Fruit fly (Drosophila melanogaster) whole organism, pupa: ENCODE measurements around the gene CG33490.

ENCODE experiments used
- CG10348 ChIP-seq: fragments of 200-800 bp; sonication (Bioruptor generic); IDR thresholded peaks from 2 replicates; pipeline ENCODE4 v1.3.6; 2022; ENCODE audit warnings: missing biosample characterization, missing genetic modification characterization
- CG12605 ChIP-seq: fragments of 200-800 bp; sonication (Bioruptor generic); IDR thresholded peaks from 2 replicates; pipeline ENCODE4 v1.3.6; 2022; ENCODE audit warnings: missing biosample characterization, missing genetic modification characterization
- CG13204 ChIP-seq: fragments of 200-800 bp; sonication (Bioruptor generic); optimal IDR thresholded peaks from 2 replicates; lab custom pipeline; 2018; ENCODE audit warnings: missing biosample characterization, mild to moderate bottlenecking, missing genetic modification characterization, moderate library complexity
- CG14655 ChIP-seq: fragments of 200-800 bp; sonication (Bioruptor generic); optimal IDR thresholded peaks from 3 replicates; lab custom pipeline; 2017; ENCODE audit warnings: mild to moderate bottlenecking, missing biosample characterization, missing genetic modification reagents, missing genetic modification characterization
- CG15710 ChIP-seq: fragments of 200-800 bp; sonication (Bioruptor generic); optimal IDR thresholded peaks from 2 replicates; lab custom pipeline; 2018; ENCODE audit warnings: missing biosample characterization, mild to moderate bottlenecking, missing genetic modification characterization, moderate library complexity
- CG17806 ChIP-seq: fragments of 200-800 bp; sonication (Bioruptor generic); optimal IDR thresholded peaks from 2 replicates; lab custom pipeline; 2018; ENCODE audit warnings: missing biosample characterization, mild to moderate bottlenecking, missing genetic modification characterization, moderate library complexity
- CG32121 ChIP-seq: fragments of 200-800 bp; sonication (Bioruptor generic); IDR thresholded peaks from 2 replicates; pipeline ENCODE4 v1.3.6; 2022; ENCODE audit warnings: missing biosample characterization, missing genetic modification characterization
- CG34367 ChIP-seq: fragments of 200-800 bp; sonication (Bioruptor generic); optimal IDR thresholded peaks from 2 replicates; lab custom pipeline; 2018; ENCODE audit warnings: missing biosample characterization, mild to moderate bottlenecking, missing genetic modification characterization
- CG4496 ChIP-seq: fragments of 200-800 bp; sonication (Bioruptor generic); IDR thresholded peaks from 3 replicates; pipeline ENCODE4 v1.3.6; 2022; ENCODE audit warnings: missing biosample characterization, missing genetic modification characterization
- CG8159 ChIP-seq: fragments of 200-800 bp; sonication (Bioruptor generic); optimal IDR thresholded peaks from 3 replicates; lab custom pipeline; 2018; ENCODE audit warnings: missing biosample characterization, mild to moderate bottlenecking, missing genetic modification characterization, moderate library complexity
- CG8301 ChIP-seq: fragments of 200-800 bp; sonication (Bioruptor generic); optimal IDR thresholded peaks from 2 replicates; lab custom pipeline; 2018; ENCODE audit warnings: missing biosample characterization, mild to moderate bottlenecking, missing genetic modification characterization
- CG9948 ChIP-seq: fragments of 200-800 bp; sonication (Bioruptor generic); optimal IDR thresholded peaks from 2 replicates; lab custom pipeline; 2018; ENCODE audit warnings: missing biosample characterization, mild to moderate bottlenecking, missing genetic modification characterization, moderate library complexity
- D1 ChIP-seq: fragments of 200-800 bp; sonication (Bioruptor generic); optimal IDR thresholded peaks from 2 replicates; lab custom pipeline; 2018; ENCODE audit warnings: missing biosample characterization, mild to moderate bottlenecking, missing genetic modification characterization, moderate library complexity
- EcR ChIP-seq: fragments of 200-800 bp; sonication (Bioruptor generic); optimal IDR thresholded peaks from 3 replicates; lab custom pipeline; 2019; ENCODE audit warnings: missing biosample characterization, missing genetic modification characterization, mild to moderate bottlenecking, moderate library complexity, missing genetic modification reagents
- Ets98B ChIP-seq: fragments of 200-800 bp; sonication (Bioruptor generic); IDR thresholded peaks from 2 replicates; pipeline ENCODE4 v1.3.6; 2022; ENCODE audit warnings: missing biosample characterization, missing genetic modification characterization
- Pif1A ChIP-seq: fragments of 200-800 bp; sonication (Bioruptor generic); optimal IDR thresholded peaks from 3 replicates; lab custom pipeline; 2016; ENCODE audit warnings: missing biosample characterization, missing genetic modification characterization
- Pif1B ChIP-seq: fragments of 200-800 bp; sonication (Bioruptor generic); optimal IDR thresholded peaks from 3 replicates; lab custom pipeline; 2016; ENCODE audit warnings: missing biosample characterization, missing genetic modification characterization
- Snoo ChIP-seq: fragments of 200-800 bp; sonication (Bioruptor generic); optimal IDR thresholded peaks from 3 replicates; lab custom pipeline; 2017; ENCODE audit warnings: missing biosample characterization, mild to moderate bottlenecking, missing genetic modification characterization, inconsistent platforms
- fd96Ca ChIP-seq: fragments of 200-800 bp; sonication (Bioruptor generic); IDR thresholded peaks from 3 replicates; pipeline ENCODE4 v1.3.6; 2022; ENCODE audit warnings: missing biosample characterization, missing genetic modification characterization
- rn ChIP-seq: fragments of 200-800 bp; sonication (Bioruptor generic); IDR thresholded peaks from 2 replicates; pipeline ENCODE4 v1.3.6; 2022; ENCODE audit warnings: missing biosample characterization, missing genetic modification characterization

CG33490 gene

dm6 chr3L:11550359-11551056 lies 24.0 kb downstream of the CG33490 start:
- TF ChIP-seq D1 (tag; lab: Kevin White, UChicago) (no peak), CG10348 (no peak), CG8159 (no peak), CG13204 (no peak), CG14655 (GFP tag; lab: Kevin White, UChicago) (peak; percentile 16), Pif1B (GFP tag; lab: Kevin White, UChicago) (no peak), CG4496 (0 out of 3 replicates have a peak, but pooled peaks have one; percentile 10), CG9948 (tag; lab: Kevin White, UChicago) (no peak), Pif1A (GFP tag; lab: Kevin White, UChicago) (no peak), Snoo (tag; lab: Kevin White, UChicago) (no peak), CG12605 (GFP tag; lab: Robert Waterston, UW) (no peak)

- TF ChIP-seq Ets98B (peak; percentile 51), CG12605 (GFP tag; lab: Robert Waterston, UW) (peak; percentile 58), CG17806 (tag; lab: Kevin White, UChicago) (no peak), fd96Ca (GFP tag; lab: Robert Waterston, UW) (0 out of 3 replicates have a peak, but pooled peaks have one; percentile 37)
Measured at dm6 chr3L:11549432-11549831, 25.0 kb downstream of the CG33490 start.

- TF ChIP-seq CG34367 (tag; lab: Kevin White, UChicago): no peak
- no peak for TF ChIP-seq CG32121
- TF ChIP-seq CG15710: no peak
- no peak for TF ChIP-seq fd96Ca (GFP tag; lab: Robert Waterston, UW)
- no peak for TF ChIP-seq Snoo (tag; lab: Kevin White, UChicago)
- TF ChIP-seq Pif1B (GFP tag; lab: Kevin White, UChicago): no peak
- no peak for TF ChIP-seq CG12605 (GFP tag; lab: Robert Waterston, UW)
- TF ChIP-seq Pif1A (GFP tag; lab: Kevin White, UChicago): no peak
- TF ChIP-seq CG8301: no peak
- no peak for TF ChIP-seq CG13204
- TF ChIP-seq CG10348: no peak
- TF ChIP-seq CG9948 (tag; lab: Kevin White, UChicago): no peak
- TF ChIP-seq, all 21 proteins: peak for 0
Measured at dm6 chr3L:11548009-11548408, 26.5 kb downstream of the CG33490 start.

DNA sequence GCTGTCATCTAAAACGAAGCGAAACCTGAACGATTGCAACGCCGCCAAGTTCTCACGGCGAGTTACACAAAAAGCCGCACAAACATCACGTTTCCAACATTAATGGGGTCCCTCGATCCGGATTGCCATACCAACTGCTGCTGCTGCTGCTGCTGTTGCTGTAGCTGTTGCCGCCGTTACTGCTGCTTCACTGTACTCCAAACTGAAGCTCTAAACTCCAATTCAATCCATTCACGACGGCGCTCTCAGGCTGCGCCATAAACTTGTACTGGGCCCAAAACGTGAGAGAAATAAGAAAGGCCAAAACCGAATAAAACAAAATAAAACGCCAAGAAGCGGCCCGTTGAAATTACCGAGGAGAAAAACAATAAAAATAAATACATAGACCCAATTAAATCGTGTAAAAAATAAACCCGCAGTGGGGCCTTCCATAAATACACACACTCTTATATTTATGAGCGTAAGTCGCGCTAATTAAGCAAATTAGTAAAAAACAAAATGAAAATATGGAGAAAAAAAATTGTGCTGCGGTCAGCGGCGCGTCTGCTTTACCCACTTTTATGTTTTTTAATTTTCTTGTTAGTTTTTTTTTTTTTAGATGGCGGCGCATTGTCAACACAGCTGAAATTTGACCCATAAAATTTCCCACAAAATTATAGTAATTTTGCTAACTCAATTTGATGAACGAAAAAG lies 27.0 kb downstream of the CG33490 start:
- TF ChIP-seq Ets98B: peak; percentile 13; the same call in 1 of the 2 replicates
- no peak for TF ChIP-seq CG9948 (tag; lab: Kevin White, UChicago)

DNA sequence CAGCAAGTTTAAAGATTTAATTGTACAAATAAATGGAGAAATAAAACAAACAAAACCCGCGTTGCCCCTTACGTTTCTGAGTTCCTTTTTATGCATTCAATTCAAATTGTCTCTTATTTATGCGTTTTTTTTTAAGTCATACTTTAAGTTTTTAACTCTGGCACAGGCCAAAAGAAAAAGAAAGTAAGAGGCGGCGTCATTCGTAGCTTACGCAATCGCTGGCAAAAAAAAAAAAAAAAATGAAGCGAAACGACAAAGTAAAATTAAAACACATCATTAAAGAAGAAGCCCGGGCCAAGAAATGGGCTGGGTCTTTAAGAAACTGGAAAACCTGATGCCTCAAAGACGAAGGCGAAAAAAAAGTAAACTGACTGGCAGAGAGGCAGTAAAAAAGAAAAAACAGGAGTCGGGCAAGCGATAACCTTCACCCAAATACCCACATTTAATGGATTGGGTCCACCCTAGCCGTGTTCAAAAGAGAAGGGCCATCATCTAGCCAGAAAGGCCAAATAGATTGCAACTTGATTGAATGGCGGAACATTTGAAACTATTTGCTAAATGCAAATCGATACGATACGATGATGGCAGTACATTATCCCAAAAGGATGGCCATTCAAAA lies 30.7 kb downstream of the CG33490 start:
- TF ChIP-seq CG13204 (no peak), CG32121 (no peak), CG12605 (GFP tag; lab: Robert Waterston, UW) (no peak), CG9948 (tag; lab: Kevin White, UChicago) (no peak), CG4496 (0 out of 3 replicates have a peak, but pooled peaks have one; percentile 22), CG8159 (peak; percentile 83), Ets98B (no peak), CG10348 (no peak)

DNA sequence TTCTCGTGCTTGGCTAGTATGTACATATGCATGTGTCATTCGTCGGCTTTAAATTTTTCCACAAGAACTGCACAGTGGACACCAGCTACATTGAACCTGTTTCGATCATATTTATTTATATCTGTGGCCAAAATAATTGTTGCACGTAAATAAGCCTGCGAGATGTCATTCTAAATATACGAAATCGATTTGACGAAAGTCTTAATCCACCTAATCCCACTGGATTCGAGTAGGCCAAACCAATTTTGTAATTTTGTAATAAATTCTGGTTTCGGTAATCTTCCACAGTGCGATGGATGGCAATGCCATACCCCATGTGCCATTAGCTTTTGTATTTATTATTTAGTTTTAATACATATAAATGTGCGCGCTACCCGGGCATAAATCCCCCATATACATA lies 31.5 kb downstream of the CG33490 start:
- no peak for TF ChIP-seq CG8159
- TF ChIP-seq CG17806 (tag; lab: Kevin White, UChicago): no peak
- TF ChIP-seq CG12605 (GFP tag; lab: Robert Waterston, UW): no peak
- TF ChIP-seq CG8301: no peak
- TF ChIP-seq CG4496: no peak
- TF ChIP-seq Snoo (tag; lab: Kevin White, UChicago): no peak
- no peak for TF ChIP-seq CG10348
- no peak for TF ChIP-seq CG32121
- no peak for TF ChIP-seq CG9948 (tag; lab: Kevin White, UChicago)
- no peak for TF ChIP-seq Ets98B
- TF ChIP-seq CG14655 (GFP tag; lab: Kevin White, UChicago): no peak
- no peak for TF ChIP-seq D1 (tag; lab: Kevin White, UChicago)
- no peak for TF ChIP-seq CG15710
- TF ChIP-seq EcR (GFP tag; lab: Kevin White, UChicago): no peak
- no peak for TF ChIP-seq Pif1A (GFP tag; lab: Kevin White, UChicago)
- TF ChIP-seq, all 21 proteins: peak for 0

- TF ChIP-seq rn (GFP tag; lab: Robert Waterston, UW) (no peak), Snoo (tag; lab: Kevin White, UChicago) (no peak), CG15710 (no peak), CG14655 (GFP tag; lab: Kevin White, UChicago) (no peak), D1 (tag; lab: Kevin White, UChicago) (no peak)
- TF ChIP-seq, all 21 proteins: peak for 0
Measured at dm6 chr3L:11542437-11542836, 32.0 kb downstream of the CG33490 start.
